Fruit fly (Drosophila melanogaster): ENCODE results near the gene naz.

DNA sequence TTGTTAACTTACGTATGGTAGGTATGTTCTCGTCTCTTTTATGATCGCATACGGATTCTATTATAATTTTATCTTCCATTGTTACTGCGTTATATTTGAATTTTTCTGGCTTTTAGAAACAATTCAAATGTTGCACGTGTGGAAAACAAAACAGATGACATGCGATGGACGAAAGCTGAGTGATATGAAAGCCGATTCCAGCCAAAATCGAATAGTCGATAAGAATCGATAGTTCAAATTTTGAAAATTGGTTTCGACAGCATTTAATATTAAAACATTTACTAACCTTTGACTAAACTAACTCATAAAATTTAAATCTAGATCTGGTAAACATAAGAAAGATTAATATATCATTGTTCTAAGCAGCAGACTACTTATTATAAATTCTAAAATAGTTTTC, 27.2 kb downstream of the naz start, which contains the start of gene Polr1E:
- TF ChIP-seq Dif (GFP tag; optimal IDR thresholded peaks at IDR 0.05; ENCODE audit: partially characterized antibody) (peak; percentile 79), pan (optimal IDR thresholded peaks at IDR 0.05) (no peak)
